Worm (Caenorhabditis elegans) whole organism, young adult: ENCODE results near the gene T19D12.4.

Experiments
- D2030.7 ChIP-seq: fragments of 200-800 bp; sonication (Bioruptor generic); IDR thresholded peaks from 2 replicates; pipeline ENCODE4 v1.3.6; 2022; ENCODE audit warnings: missing genetic modification reagents, missing genetic modification characterization, missing compliant biosample characterization
- F10E7.11 ChIP-seq: sonication (generic microtip); optimal IDR thresholded peaks from 2 replicates; lab custom pipeline; 2017; ENCODE audit warnings: mild to moderate bottlenecking, missing genetic modification characterization, moderate library complexity, missing compliant biosample characterization
- F22D6.2 ChIP-seq: sonication (generic microtip); optimal IDR thresholded peaks from 2 replicates; lab custom pipeline; 2016; ENCODE audit warnings: mild to moderate bottlenecking, missing genetic modification characterization, missing compliant biosample characterization
- F23B12.7 ChIP-seq: sonication (generic microtip); optimal IDR thresholded peaks from 2 replicates; lab custom pipeline; 2017; ENCODE audit warnings: missing genetic modification characterization, mild to moderate bottlenecking, missing compliant biosample characterization, antibody characterized with exemption, moderate library complexity; ENCODE audit not compliant: insufficient read depth
- F37B4.10 ChIP-seq: fragments of 200-800 bp; sonication (Bioruptor generic); IDR thresholded peaks from 2 replicates; pipeline ENCODE4 v1.3.6; 2022; ENCODE audit warnings: missing genetic modification characterization, missing compliant biosample characterization
- F39B2.1 ChIP-seq: fragments of 200-800 bp; sonication (Bioruptor generic); IDR thresholded peaks from 2 replicates; pipeline ENCODE4 v1.3.6; 2022; ENCODE audit warnings: missing genetic modification reagents, missing genetic modification characterization, missing compliant biosample characterization
- F49E8.2 ChIP-seq: sonication (generic microtip); optimal IDR thresholded peaks from 3 replicates; lab custom pipeline; 2017; ENCODE audit warnings: missing genetic modification characterization, mild to moderate bottlenecking, missing compliant biosample characterization, antibody characterized with exemption, moderate library complexity; ENCODE audit not compliant: insufficient read depth
- F55B11.4 ChIP-seq: sonication (generic microtip); optimal IDR thresholded peaks from 2 replicates; lab custom pipeline; 2016; ENCODE audit warnings: missing compliant biosample characterization, missing genetic modification characterization, borderline replicate concordance; ENCODE audit not compliant: insufficient read depth
- F57C9.4 ChIP-seq: sonication (generic microtip); optimal IDR thresholded peaks from 2 replicates; lab custom pipeline; 2017; ENCODE audit warnings: mild to moderate bottlenecking, missing genetic modification characterization, missing compliant biosample characterization
- K12H6.12 ChIP-seq: fragments of 200-800 bp; sonication (Bioruptor generic); optimal IDR thresholded peaks from 2 replicates; lab custom pipeline; 2018; ENCODE audit warnings: mild to moderate bottlenecking, missing genetic modification characterization, missing compliant biosample characterization
- T07F8.4 ChIP-seq: sonication (generic microtip); optimal IDR thresholded peaks from 2 replicates; lab custom pipeline; 2016; ENCODE audit warnings: mild to moderate bottlenecking, missing genetic modification characterization, moderate library complexity, missing compliant biosample characterization
- Y53F4B.3 ChIP-seq: fragments of 200-800 bp; sonication (Bioruptor generic); IDR thresholded peaks from 2 replicates; pipeline ENCODE4 v1.3.6; 2022; ENCODE audit warnings: missing genetic modification reagents, missing genetic modification characterization, missing compliant biosample characterization
- Y53G8AR.9 ChIP-seq: fragments of 200-800 bp; sonication (Bioruptor generic); conservative IDR thresholded peaks from 2 replicates; pipeline ENCODE4 v1.3.6; 2022; ENCODE audit warnings: missing genetic modification reagents, missing genetic modification characterization, missing compliant biosample characterization
- Y79H2A.3 ChIP-seq: fragments of 200-800 bp; sonication (Bioruptor generic); conservative IDR thresholded peaks from 2 replicates; pipeline ENCODE4 v1.3.6; 2022; ENCODE audit warnings: missing genetic modification reagents, missing genetic modification characterization, missing compliant biosample characterization
- Y95B8A.8 ChIP-seq: fragments of 200-800 bp; sonication (Bioruptor generic); IDR thresholded peaks from 2 replicates; pipeline ENCODE4 v1.3.6; 2022; ENCODE audit warnings: missing genetic modification reagents, missing genetic modification characterization, missing compliant biosample characterization
- ZK185.1 ChIP-seq: sonication (generic microtip); optimal IDR thresholded peaks from 2 replicates; lab custom pipeline; 2016; ENCODE audit warnings: mild to moderate bottlenecking, missing genetic modification characterization, missing compliant biosample characterization; ENCODE audit not compliant: poor library complexity, severe bottlenecking
- ama-1 ChIP-seq, 3 experiments: fragments of 150-350 bp in 1 of 3; sonication (generic microtip) in 2 of 3; optimal IDR thresholded peaks; 2 replicates each; lab custom pipeline; 2014 to 2018; ENCODE audit warnings: missing biosample characterization in 2 of 3, missing genetic modification characterization in 2 of 3, missing genetic modification reagents in 2 of 3
- aptf-3 ChIP-seq: fragments of 200-800 bp; sonication (Bioruptor generic); IDR thresholded peaks from 2 replicates; pipeline ENCODE4 v1.3.6; 2022; ENCODE audit warnings: missing genetic modification characterization, missing compliant biosample characterization
- atf-7 ChIP-seq: sonication (generic microtip); optimal IDR thresholded peaks from 2 replicates; lab custom pipeline; 2017; ENCODE audit warnings: mild to moderate bottlenecking, missing genetic modification characterization, missing compliant biosample characterization
- attf-5 ChIP-seq: fragments of 200-800 bp; sonication (Bioruptor generic); optimal IDR thresholded peaks from 2 replicates; lab custom pipeline; 2018; ENCODE audit warnings: mild to moderate bottlenecking, missing genetic modification characterization, missing compliant biosample characterization
- attf-6 ChIP-seq: fragments of 200-800 bp; sonication (Bioruptor generic); IDR thresholded peaks from 2 replicates; pipeline ENCODE4 v1.3.6; 2022; ENCODE audit warnings: missing genetic modification reagents, missing genetic modification characterization, missing compliant biosample characterization
- bed-2 ChIP-seq: fragments of 200-800 bp; sonication (Bioruptor generic); IDR thresholded peaks from 2 replicates; pipeline ENCODE4 v1.3.6; 2022; ENCODE audit warnings: missing genetic modification reagents, missing genetic modification characterization, missing compliant biosample characterization
- ccch-3 ChIP-seq: fragments of 200-800 bp; sonication (Bioruptor generic); optimal IDR thresholded peaks from 2 replicates; lab custom pipeline; 2018; ENCODE audit warnings: mild to moderate bottlenecking, missing genetic modification characterization, missing compliant biosample characterization
- ceh-40 ChIP-seq: fragments of 200-800 bp; sonication (Bioruptor generic); IDR thresholded peaks from 2 replicates; pipeline ENCODE4 v1.3.6; 2022; ENCODE audit warnings: missing genetic modification characterization, missing compliant biosample characterization
- chd-7 ChIP-seq: sonication (generic microtip); optimal IDR thresholded peaks from 2 replicates; lab custom pipeline; 2016; ENCODE audit warnings: mild to moderate bottlenecking, missing genetic modification characterization, moderate library complexity, missing compliant biosample characterization
- efl-1 ChIP-seq: fragments of 150-350 bp; optimal IDR thresholded peaks from 2 replicates; lab custom pipeline; 2014; ENCODE audit warnings: missing biosample characterization, missing genetic modification reagents, missing genetic modification characterization
- egl-44 ChIP-seq: fragments of 200-800 bp; sonication (Bioruptor generic); IDR thresholded peaks from 2 replicates; pipeline ENCODE4 v1.3.6; 2022; ENCODE audit warnings: missing genetic modification reagents, missing genetic modification characterization, missing compliant biosample characterization
- ekl-4 ChIP-seq: fragments of 200-800 bp; sonication (Bioruptor generic); IDR thresholded peaks from 2 replicates; pipeline ENCODE4 v1.3.6; 2022; ENCODE audit warnings: missing genetic modification reagents, missing genetic modification characterization, missing compliant biosample characterization
- ets-4 ChIP-seq: fragments of 200-800 bp; sonication (Bioruptor generic); optimal IDR thresholded peaks from 2 replicates; lab custom pipeline; 2018; ENCODE audit warnings: mild to moderate bottlenecking, missing genetic modification characterization, missing compliant biosample characterization
- lag-1 ChIP-seq: fragments of 200-800 bp; sonication (Bioruptor generic); IDR thresholded peaks from 2 replicates; pipeline ENCODE4 v1.3.6; 2022; ENCODE audit warnings: missing genetic modification reagents, missing genetic modification characterization, missing compliant biosample characterization
- let-607 ChIP-seq, 2 experiments: fragments of 200-800 bp in 1 of 2; sonication (Bioruptor generic) in 1 of 2; sonication (generic microtip) in 1 of 2; optimal IDR thresholded peaks; 2 replicates each; lab custom pipeline; 2016 to 2018; ENCODE audit warnings: mild to moderate bottlenecking in 2 of 2, missing compliant biosample characterization in 2 of 2, missing genetic modification characterization in 2 of 2, moderate library complexity in 2 of 2, missing genotype in 1 of 2
- lin-40 ChIP-seq: sonication (generic microtip); optimal IDR thresholded peaks from 2 replicates; lab custom pipeline; 2016; ENCODE audit warnings: missing genetic modification characterization, mild to moderate bottlenecking, missing compliant biosample characterization, missing genotype, missing genetic modification reagents
- lir-1 ChIP-seq: fragments of 200-800 bp; sonication (Bioruptor generic); conservative IDR thresholded peaks from 2 replicates; pipeline ENCODE4 v1.3.6; 2022; ENCODE audit warnings: missing genetic modification reagents, missing genetic modification characterization, missing compliant biosample characterization
- mcd-1 ChIP-seq: fragments of 200-800 bp; sonication (Bioruptor generic); IDR thresholded peaks from 2 replicates; pipeline ENCODE4 v1.3.6; 2022; ENCODE audit warnings: missing genetic modification reagents, missing genetic modification characterization, missing compliant biosample characterization
- mxl-1 ChIP-seq: sonication (generic microtip); optimal IDR thresholded peaks from 2 replicates; lab custom pipeline; 2016; ENCODE audit warnings: missing genetic modification characterization, missing compliant biosample characterization
- nhr-120 ChIP-seq: fragments of 200-800 bp; sonication (Bioruptor generic); IDR thresholded peaks from 2 replicates; pipeline ENCODE4 v1.3.6; 2022; ENCODE audit warnings: missing genetic modification characterization, missing compliant biosample characterization
- nhr-179 ChIP-seq: sonication (generic microtip); optimal IDR thresholded peaks from 2 replicates; lab custom pipeline; 2016; ENCODE audit warnings: mild to moderate bottlenecking, missing genetic modification characterization, missing compliant biosample characterization
- pbrm-1 ChIP-seq: fragments of 200-800 bp; sonication (Bioruptor generic); IDR thresholded peaks from 2 replicates; pipeline ENCODE4 v1.3.6; 2022; ENCODE audit warnings: missing genetic modification reagents, missing genetic modification characterization, missing compliant biosample characterization
- repo-1 ChIP-seq: sonication (generic microtip); optimal IDR thresholded peaks from 2 replicates; lab custom pipeline; 2017; ENCODE audit warnings: mild to moderate bottlenecking, missing genetic modification characterization, missing compliant biosample characterization
- sptf-2 ChIP-seq: fragments of 200-800 bp; sonication (Bioruptor generic); optimal IDR thresholded peaks from 2 replicates; lab custom pipeline; 2018; ENCODE audit warnings: mild to moderate bottlenecking, missing genetic modification characterization, missing compliant biosample characterization
- tbp1 ChIP-seq: fragments of 200-800 bp; sonication (Bioruptor generic); optimal IDR thresholded peaks from 2 replicates; lab custom pipeline; 2018; ENCODE audit warnings: mild to moderate bottlenecking, missing genetic modification characterization, missing compliant biosample characterization
- tbx-9 ChIP-seq: sonication (generic microtip); optimal IDR thresholded peaks from 2 replicates; lab custom pipeline; 2016; ENCODE audit warnings: borderline replicate concordance, missing genetic modification characterization, inconsistent platforms, missing compliant biosample characterization
- tlf-1 ChIP-seq: fragments of 200-800 bp; sonication (Bioruptor generic); optimal IDR thresholded peaks from 2 replicates; lab custom pipeline; 2018; ENCODE audit warnings: mild to moderate bottlenecking, missing genetic modification characterization, missing compliant biosample characterization
- ztf-25 ChIP-seq: fragments of 200-800 bp; sonication (Bioruptor generic); IDR thresholded peaks from 2 replicates; pipeline ENCODE4 v1.3.6; 2022; ENCODE audit warnings: missing genetic modification reagents, missing genetic modification characterization, missing compliant biosample characterization
- ztf-26 ChIP-seq: sonication (generic microtip); optimal IDR thresholded peaks from 2 replicates; lab custom pipeline; 2017; ENCODE audit warnings: missing genetic modification characterization, missing compliant biosample characterization
- ztf-3 ChIP-seq: fragments of 200-800 bp; sonication (Bioruptor generic); optimal IDR thresholded peaks from 2 replicates; lab custom pipeline; 2018; ENCODE audit warnings: mild to moderate bottlenecking, missing genetic modification characterization, missing compliant biosample characterization
- ztf-6 ChIP-seq: fragments of 200-800 bp; sonication (Bioruptor generic); IDR thresholded peaks from 2 replicates; pipeline ENCODE4 v1.3.6; 2022; ENCODE audit warnings: missing genetic modification reagents, missing genetic modification characterization, missing compliant biosample characterization

The T19D12.4 gene

ce11 chrII:6587264-6587870 is 43.5 kb upstream of the T19D12.4 start, which contains the start of gene C56C10.7 (continued):
- TF ChIP-seq attf-6 (GFP tag; lab: Robert Waterston, UW) (peak; percentile 85), ets-4 (no peak), Y95B8A.8 (GFP tag; lab: Robert Waterston, UW) (no peak), chd-7 (tag; lab: Kevin White, UChicago) (peak; percentile 77), tlf-1 (peak; percentile 87), pbrm-1 (GFP tag; lab: Robert Waterston, UW) (peak; percentile 72; the same call in 1 of the 2 replicates), nhr-120 (GFP tag; lab: Robert Waterston, UW) (no peak), ztf-25 (GFP tag; lab: Robert Waterston, UW) (peak; percentile 66; the same call in 1 of the 2 replicates), lin-40 (tag; lab: Kevin White, UChicago) (no peak), mcd-1 (GFP tag; lab: Robert Waterston, UW) (peak; percentile 44), repo-1 (tag; lab: Kevin White, UChicago) (peak; percentile 84), ZK185.1 (tag; lab: Kevin White, UChicago) (no peak), efl-1 (no peak), ztf-26 (peak; percentile 34), Y79H2A.3 (no peak), atf-7 (tag; lab: Kevin White, UChicago) (peak; percentile 55), aptf-3 (GFP tag; lab: Robert Waterston, UW) (peak; percentile 60; the same call in 1 of the 2 replicates), attf-5 (GFP tag; lab: Kevin White, UChicago) (no peak), F55B11.4 (no peak), T07F8.4 (tag; lab: Kevin White, UChicago) (no peak), sptf-2 (GFP tag; lab: Kevin White, UChicago) (no peak), F39B2.1 (peak; percentile 91), F23B12.7 (tag; lab: Kevin White, UChicago) (no peak), F57C9.4 (tag; lab: Kevin White, UChicago) (no peak), Y53G8AR.9 (GFP tag; lab: Robert Waterston, UW) (peak; percentile 90), ekl-4 (GFP tag; lab: Robert Waterston, UW) (peak; percentile 93), F10E7.11 (tag; lab: Kevin White, UChicago) (peak; percentile 53), nhr-179 (tag; lab: Kevin White, UChicago) (no peak), tbx-9 (tag; lab: Kevin White, UChicago) (no peak), K12H6.12 (tag; lab: Kevin White, UChicago) (no peak), ama-1 (optimal IDR thresholded peaks at IDR 0.05; lab: Kevin White, UChicago) (no peak), ama-1 (GFP tag; optimal IDR thresholded peaks at IDR 0.05; lab: Kevin White, UChicago) (peak in 1 of 2 experiments; percentile 62), tbp1 (peak; percentile 63), lag-1 (GFP tag; lab: Robert Waterston, UW) (no peak), F22D6.2 (tag; lab: Kevin White, UChicago) (no peak), let-607 (tag; optimal IDR thresholded peaks at IDR 0.05; lab: Kevin White, UChicago) (peak in 1 of 2 experiments; percentile 35), F49E8.2 (peak; percentile 56), mxl-1 (tag; lab: Kevin White, UChicago) (peak; percentile 10), lir-1 (GFP tag; lab: Robert Waterston, UW) (0 out of 2 replicates have a peak, but pooled peaks have one; percentile 30), D2030.7 (peak; percentile 36; the same call in 1 of the 2 replicates), ceh-40 (no peak; the same call in none of the 2 replicates), egl-44 (peak; percentile 43), ccch-3 (GFP tag; lab: Kevin White, UChicago) (no peak), F37B4.10 (GFP tag; lab: Robert Waterston, UW) (no peak), Y53F4B.3 (GFP tag; lab: Robert Waterston, UW) (no peak), ztf-6 (GFP tag; lab: Robert Waterston, UW) (no peak), bed-2 (no peak), ztf-3 (GFP tag; lab: Kevin White, UChicago) (no peak)
